Worm (Caenorhabditis elegans) whole organism, midembryonic: ENCODE results near the gene E02H4.6.

Experiments
- T22C8.4 ChIP-seq: fragments of 200-800 bp; sonication (Bioruptor generic); IDR thresholded peaks from 2 replicates; pipeline ENCODE4 v1.3.6; 2022; ENCODE audit warnings: missing genetic modification characterization, missing compliant biosample characterization
- cog-1 ChIP-seq: sonication (generic microtip); optimal IDR thresholded peaks from 2 replicates; lab custom pipeline; 2016; ENCODE audit warnings: missing genetic modification characterization, missing compliant biosample characterization
- flt-1 ChIP-seq: fragments of 200-800 bp; sonication (Bioruptor generic); IDR thresholded peaks from 2 replicates; pipeline ENCODE4 v1.3.6; 2022; ENCODE audit warnings: missing genetic modification characterization, missing compliant biosample characterization
- klf-2 ChIP-seq: fragments of 200-800 bp; sonication (Bioruptor generic); conservative IDR thresholded peaks from 2 replicates; pipeline ENCODE4 v1.3.6; 2022; ENCODE audit warnings: missing genetic modification reagents, missing genetic modification characterization, missing compliant biosample characterization
- med-1 ChIP-seq: sonication (generic microtip); optimal IDR thresholded peaks from 2 replicates; lab custom pipeline; 2017; ENCODE audit warnings: missing genetic modification characterization, mild to moderate bottlenecking, missing compliant biosample characterization, antibody characterized with exemption, missing genetic modification reagents; ENCODE audit not compliant: insufficient read depth
- ref-1 ChIP-seq: fragments of 200-800 bp; sonication (Bioruptor generic); conservative IDR thresholded peaks from 2 replicates; pipeline ENCODE4 v1.3.6; 2022; ENCODE audit warnings: missing genetic modification reagents, missing genetic modification characterization, missing compliant biosample characterization
- tab-1 ChIP-seq: fragments of 200-800 bp; sonication (Bioruptor generic); IDR thresholded peaks from 2 replicates; pipeline ENCODE4 v1.3.6; 2022; ENCODE audit warnings: missing genetic modification characterization, missing compliant biosample characterization
- ztf-23 ChIP-seq: fragments of 200-800 bp; sonication (Bioruptor generic); IDR thresholded peaks from 2 replicates; pipeline ENCODE4 v1.3.6; 2022; ENCODE audit warnings: missing genetic modification reagents, missing genetic modification characterization, missing compliant biosample characterization
- ztf-29 ChIP-seq: fragments of 200-800 bp; sonication (Bioruptor generic); IDR thresholded peaks from 2 replicates; pipeline ENCODE4 v1.3.6; 2022; ENCODE audit warnings: missing genetic modification reagents, missing genetic modification characterization, missing compliant biosample characterization

E02H4.6 gene

DNA sequence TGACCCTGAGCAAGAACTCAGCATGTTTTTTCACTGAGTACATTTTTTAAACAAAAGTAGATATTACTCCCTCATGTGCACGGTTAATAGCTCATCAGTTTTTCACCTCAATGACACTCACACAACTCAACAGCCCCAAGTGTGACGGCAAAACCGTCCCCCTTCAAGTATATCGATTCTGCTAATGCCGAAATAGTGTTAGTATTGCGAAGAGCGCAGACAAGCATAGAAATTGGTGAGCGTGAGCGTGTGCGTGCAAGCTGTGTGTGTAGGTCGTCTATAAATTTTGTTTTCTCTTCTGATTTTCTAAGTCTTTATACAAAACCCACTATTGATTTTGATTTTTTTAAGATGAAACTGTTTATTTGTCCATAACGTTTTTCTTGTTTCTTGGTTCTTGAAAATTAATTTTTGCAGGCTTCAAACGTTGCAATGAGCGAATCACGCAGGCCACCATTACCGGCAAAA is 13.6 kb downstream of the E02H4.6 start, which contains the start of gene K04C1.2:
TSS of gene K04C1.2 (plus strand) at position 418 of the 468 bp plus-strand sequence.
- TF ChIP-seq ref-1 (no peak), T22C8.4 (GFP tag; lab: Robert Waterston, UW) (peak; percentile 77), flt-1 (0 out of 2 replicates have a peak, but pooled peaks have one; percentile 29)

DNA sequence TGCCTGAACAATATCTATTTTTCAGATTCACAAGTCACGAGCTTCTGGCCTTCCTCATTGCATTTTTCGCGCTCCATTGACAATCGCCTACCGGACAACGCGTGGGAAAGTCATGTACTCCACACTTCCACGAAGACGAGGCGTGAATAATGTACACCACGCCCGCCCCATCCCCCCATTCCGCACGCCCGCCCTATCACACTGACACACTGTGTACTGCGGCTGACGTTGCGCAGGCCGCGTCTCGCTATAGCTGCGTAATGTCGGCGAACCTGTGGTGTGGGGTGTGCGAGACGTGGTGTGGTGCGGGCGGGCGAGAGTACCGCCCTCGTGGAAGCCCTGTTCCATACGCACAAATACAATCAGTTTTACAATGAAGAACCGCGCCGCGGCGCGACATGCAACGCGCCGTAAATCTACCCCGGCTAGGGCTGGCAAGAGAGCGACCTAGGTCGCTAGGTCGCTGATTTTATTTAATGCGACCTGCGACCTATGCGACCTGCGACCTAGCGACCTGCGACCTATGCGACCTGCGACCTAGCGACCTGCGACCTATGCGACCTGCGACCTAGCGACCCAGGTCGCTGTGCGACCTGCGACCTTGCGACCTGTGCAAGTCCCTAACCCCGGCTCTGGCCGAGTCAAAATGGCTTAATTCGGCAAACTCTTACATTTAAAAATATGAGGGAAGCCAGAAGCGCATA is 15.7 kb downstream of the E02H4.6 start:
- TF ChIP-seq flt-1 (no peak), ref-1 (no peak), tab-1 (0 out of 2 replicates have a peak, but pooled peaks have one; percentile 21), ztf-23 (GFP tag; lab: Robert Waterston, UW) (no peak)

DNA sequence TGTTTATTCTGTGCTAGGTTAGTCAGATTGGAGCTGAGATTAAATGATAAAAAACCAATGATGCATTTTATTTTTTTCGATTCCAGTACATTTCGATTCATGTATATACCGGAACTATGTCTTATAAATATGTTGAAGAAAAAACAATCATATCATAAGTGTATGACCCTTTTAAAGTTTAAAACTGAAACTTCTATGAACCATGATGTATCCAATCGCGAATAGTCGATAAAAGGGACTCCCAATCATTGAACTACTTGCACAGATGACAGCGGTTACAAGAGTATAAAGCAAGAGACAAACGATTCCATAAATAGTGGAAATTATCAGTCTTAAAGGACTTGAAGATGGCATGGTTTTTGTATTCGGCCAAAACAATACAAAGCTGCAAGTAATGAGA is 17.0 kb downstream of the E02H4.6 start, which contains the start of gene srg-37:
TSS of gene srg-37 (minus strand) at position 101 of the 400 bp plus-strand sequence.
- TF ChIP-seq cog-1 (no peak), ztf-29 (GFP tag; lab: Robert Waterston, UW) (no peak), tab-1 (no peak), med-1 (GFP tag; lab: Kevin White, UChicago) (no peak)

- TF ChIP-seq tab-1 (no peak), med-1 (GFP tag; lab: Kevin White, UChicago) (no peak), ztf-23 (GFP tag; lab: Robert Waterston, UW) (no peak), klf-2 (GFP tag; lab: Robert Waterston, UW) (no peak), ztf-29 (GFP tag; lab: Robert Waterston, UW) (no peak), flt-1 (no peak), cog-1 (no peak), T22C8.4 (GFP tag; lab: Robert Waterston, UW) (no peak), ref-1 (no peak)
These were observed 17.6 kb downstream of the E02H4.6 start, which contains the start of gene srg-36 for ce11 chrX:14234366-14234765. Gene srg-36, minus strand, starts transcription at chrX:14234466.

- TF ChIP-seq klf-2 (GFP tag; lab: Robert Waterston, UW) (no peak), tab-1 (no peak), ref-1 (no peak), flt-1 (no peak), ztf-29 (GFP tag; lab: Robert Waterston, UW) (no peak), med-1 (GFP tag; lab: Kevin White, UChicago) (no peak), cog-1 (no peak), ztf-23 (GFP tag; lab: Robert Waterston, UW) (no peak), T22C8.4 (GFP tag; lab: Robert Waterston, UW) (no peak)
These were observed 20.0 kb downstream of the E02H4.6 start for ce11 chrX:14231987-14232386.

DNA sequence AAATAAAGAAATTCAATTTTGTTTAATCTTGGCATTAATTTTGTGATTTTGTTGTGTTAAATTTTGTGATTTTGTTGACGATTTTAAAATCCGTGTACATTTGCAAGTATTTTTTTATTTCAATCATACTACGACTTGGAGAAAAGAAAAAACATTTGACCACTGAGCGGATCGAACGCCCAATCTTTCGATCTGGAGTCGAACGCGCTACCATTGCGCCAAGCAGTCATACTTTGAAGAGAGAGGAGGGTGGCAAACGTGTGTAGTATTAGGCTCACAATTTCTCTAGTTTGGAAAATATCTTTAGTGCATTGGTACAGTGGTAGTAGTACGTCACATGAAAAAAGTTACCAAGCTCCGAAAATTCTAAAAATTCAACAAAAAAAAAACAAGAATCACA is 23.2 kb downstream of the E02H4.6 start:
- TF ChIP-seq med-1 (GFP tag; lab: Kevin White, UChicago) (peak; percentile 13), T22C8.4 (GFP tag; lab: Robert Waterston, UW) (0 out of 2 replicates have a peak, but pooled peaks have one; percentile 17), cog-1 (no peak), tab-1 (peak; percentile 72; the same call in 1 of the 2 replicates), flt-1 (peak; percentile 84), ztf-29 (GFP tag; lab: Robert Waterston, UW) (no peak)

DNA sequence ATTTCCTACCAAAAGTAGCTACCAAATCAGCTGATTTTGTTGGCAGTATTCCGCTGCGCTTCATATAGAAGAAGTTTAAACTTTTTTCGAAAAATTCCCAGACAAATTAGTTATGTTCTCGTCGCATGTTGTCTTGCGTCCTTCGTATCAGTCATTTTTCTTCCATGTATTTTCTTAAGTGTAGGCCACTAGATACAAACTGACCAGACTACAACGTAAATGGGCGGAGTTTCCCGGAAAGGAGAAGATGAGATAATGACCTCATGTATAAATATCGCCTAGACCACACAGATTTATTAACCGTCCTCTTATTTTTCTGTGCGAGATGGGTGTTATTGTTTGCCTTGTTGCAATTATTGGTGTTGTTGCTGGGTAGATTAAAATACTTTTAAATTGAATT is 26.7 kb downstream of the E02H4.6 start, which contains the start of gene cyp-13B2:
TSS of gene cyp-13B2 (plus strand) at position 301 of the 400 bp plus-strand sequence.
- no peak for TF ChIP-seq med-1 (GFP tag; lab: Kevin White, UChicago)
- no peak for TF ChIP-seq klf-2 (GFP tag; lab: Robert Waterston, UW)
- TF ChIP-seq flt-1, result no peak
- no peak for TF ChIP-seq T22C8.4 (GFP tag; lab: Robert Waterston, UW)
- no peak for TF ChIP-seq ref-1
- no peak for TF ChIP-seq ztf-29 (GFP tag; lab: Robert Waterston, UW)

- TF ChIP-seq klf-2 (GFP tag; lab: Robert Waterston, UW) (no peak), med-1 (GFP tag; lab: Kevin White, UChicago) (no peak), ref-1 (no peak), flt-1 (no peak), T22C8.4 (GFP tag; lab: Robert Waterston, UW) (no peak), ztf-29 (GFP tag; lab: Robert Waterston, UW) (no peak), ztf-23 (GFP tag; lab: Robert Waterston, UW) (no peak), tab-1 (no peak), cog-1 (no peak)
These were observed 28.8 kb downstream of the E02H4.6 start, which contains the start of gene K06G5.3 for ce11 chrX:14223156-14223555. Gene K06G5.3, minus strand, starts transcription at chrX:14223256.

- TF ChIP-seq tab-1 (no peak), ztf-23 (GFP tag; lab: Robert Waterston, UW) (no peak)
These were observed 37.4 kb downstream of the E02H4.6 start, which contains the start of gene K06G5.1 for ce11 chrX:14214520-14215023. Gene K06G5.1, plus strand, starts transcription at chrX:14214973.

DNA sequence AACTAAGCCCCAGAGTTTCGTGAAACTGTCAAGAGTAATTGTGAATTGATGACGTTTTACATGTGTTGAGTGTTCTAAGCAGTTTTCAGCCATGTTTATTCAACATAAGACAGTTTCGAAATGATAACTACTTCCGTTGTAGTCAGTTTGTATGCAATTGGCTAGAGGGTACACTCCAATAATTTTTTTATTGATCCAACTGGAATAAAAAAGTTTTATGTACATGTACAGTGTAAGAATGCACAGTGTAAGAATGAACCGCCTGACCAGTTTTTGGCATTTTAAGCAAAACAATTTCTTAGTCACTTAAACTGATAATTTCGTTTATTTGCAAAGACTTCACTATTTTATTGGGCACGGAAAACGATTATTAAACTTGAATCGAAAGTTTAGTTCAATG is 38.6 kb downstream of the E02H4.6 start:
- no peak for TF ChIP-seq tab-1
- no peak for TF ChIP-seq cog-1
- no peak for TF ChIP-seq ztf-29 (GFP tag; lab: Robert Waterston, UW)
- TF ChIP-seq ref-1, result no peak
- TF ChIP-seq T22C8.4 (GFP tag; lab: Robert Waterston, UW), result no peak
- no peak for TF ChIP-seq ztf-23 (GFP tag; lab: Robert Waterston, UW)
- TF ChIP-seq flt-1, result no peak
- TF ChIP-seq klf-2 (GFP tag; lab: Robert Waterston, UW), result no peak
- no peak for TF ChIP-seq med-1 (GFP tag; lab: Kevin White, UChicago)
